Fruit fly (Drosophila melanogaster) whole organism, wandering third instar larva: Measurements from ENCODE around the gene okr.

ENCODE experiments used
- Abd-B ChIP-seq: fragments of >200 bp; optimal IDR thresholded peaks from 2 replicates; lab custom pipeline; 2017; ENCODE audit warnings: missing biosample characterization, missing genetic modification characterization
- CG32264 ChIP-seq: fragments of 200-800 bp; sonication (Bioruptor generic); optimal IDR thresholded peaks from 2 replicates; lab custom pipeline; 2016; ENCODE audit warnings: missing biosample characterization, missing genetic modification characterization
- CG9705 ChIP-seq: fragments of 200-800 bp; sonication (Bioruptor generic); optimal IDR thresholded peaks from 2 replicates; lab custom pipeline; 2018; ENCODE audit warnings: missing biosample characterization, mild to moderate bottlenecking, missing genetic modification characterization
- CrebA ChIP-seq: fragments of 200-800 bp; sonication (Bioruptor generic); optimal IDR thresholded peaks from 2 replicates; lab custom pipeline; 2016; ENCODE audit warnings: missing biosample characterization, mild to moderate bottlenecking, missing genetic modification characterization, borderline replicate concordance
- Dfd ChIP-seq: fragments of >200 bp; optimal IDR thresholded peaks from 2 replicates; lab custom pipeline; 2017; ENCODE audit warnings: missing biosample characterization, missing genetic modification characterization
- Dif ChIP-seq: fragments of 200-275, 200-300 bp; sonication (Bioruptor generic); optimal IDR thresholded peaks from 2 replicates; lab custom pipeline; 2018; ENCODE audit warnings: missing biosample characterization, missing genetic modification characterization; ENCODE audit not compliant: partially characterized antibody
- GATAd ChIP-seq: sonication (Bioruptor generic); optimal IDR thresholded peaks from 2 replicates; lab custom pipeline; 2016; ENCODE audit warnings: missing biosample characterization, missing genetic modification characterization
- Hr78 ChIP-seq: fragments of >200 bp; optimal IDR thresholded peaks from 2 replicates; lab custom pipeline; 2017; ENCODE audit warnings: missing biosample characterization, missing genetic modification characterization
- Jra ChIP-seq: sonication (Bioruptor generic); optimal IDR thresholded peaks from 2 replicates; lab custom pipeline; 2016; ENCODE audit warnings: missing biosample characterization, missing genetic modification characterization
- Mio ChIP-seq: sonication (Bioruptor generic); optimal IDR thresholded peaks from 2 replicates; lab custom pipeline; 2016; ENCODE audit warnings: missing biosample characterization, missing genetic modification characterization
- Myc ChIP-seq: fragments of >200 bp; optimal IDR thresholded peaks from 2 replicates; lab custom pipeline; 2017
- OdsH ChIP-seq: fragments of 200-800 bp; sonication (Bioruptor generic); optimal IDR thresholded peaks from 2 replicates; lab custom pipeline; 2016; ENCODE audit warnings: missing biosample characterization, mild to moderate bottlenecking, missing genetic modification characterization
- Rel ChIP-seq, 2 experiments: fragments of 200-800 bp; sonication (Bioruptor generic) in 1 of 2; optimal IDR thresholded peaks; 2 replicates in 1 of 2; 3 replicates in 1 of 2; lab custom pipeline; 2016 to 2019; ENCODE audit warnings: mild to moderate bottlenecking in 2 of 2, missing biosample characterization in 2 of 2, missing genetic modification characterization in 2 of 2, moderate library complexity in 1 of 2
- Sp1 ChIP-seq: fragments of 200-800 bp; sonication (Bioruptor generic); optimal IDR thresholded peaks from 3 replicates; lab custom pipeline; 2019; ENCODE audit warnings: missing biosample characterization, mild to moderate bottlenecking, missing genetic modification characterization, moderate library complexity
- Vsx2 ChIP-seq: fragments of 200-300, 225-300 bp; sonication (Bioruptor generic); optimal IDR thresholded peaks from 2 replicates; lab custom pipeline; 2018; ENCODE audit warnings: missing biosample characterization, missing genetic modification characterization; ENCODE audit not compliant: partially characterized antibody
- br ChIP-seq: fragments of 200-800 bp; sonication (Bioruptor generic); optimal IDR thresholded peaks from 2 replicates; lab custom pipeline; 2016; ENCODE audit warnings: missing biosample characterization, missing genetic modification characterization
- brk ChIP-seq: fragments of 200-800 bp; sonication (Bioruptor generic); optimal IDR thresholded peaks from 2 replicates; lab custom pipeline; 2016; ENCODE audit warnings: missing biosample characterization, mild to moderate bottlenecking, missing genetic modification characterization
- dl ChIP-seq, 2 experiments: fragments of 175-275, 200-275 bp in 1 of 2; fragments of 200-275 bp in 1 of 2; sonication (Bioruptor generic); optimal IDR thresholded peaks; lab custom pipeline; 2018; ENCODE audit warnings: mild to moderate bottlenecking in 2 of 2, missing biosample characterization in 2 of 2, missing genetic modification characterization in 2 of 2, moderate library complexity in 2 of 2; ENCODE audit not compliant: partially characterized antibody in 2 of 2, insufficient read depth in 1 of 2
- dmrt93B ChIP-seq: fragments of 200-800 bp; sonication (Bioruptor generic); optimal IDR thresholded peaks from 2 replicates; lab custom pipeline; 2018; ENCODE audit warnings: missing biosample characterization, mild to moderate bottlenecking, missing genetic modification characterization
- dsf ChIP-seq: sonication (Bioruptor generic); optimal IDR thresholded peaks from 2 replicates; lab custom pipeline; 2016; ENCODE audit warnings: missing biosample characterization, missing genetic modification characterization, borderline replicate concordance
- ey ChIP-seq: fragments of 200-800 bp; sonication (Bioruptor generic); optimal IDR thresholded peaks from 2 replicates; lab custom pipeline; 2016; ENCODE audit warnings: missing biosample characterization, missing genetic modification characterization
- foxo ChIP-seq, 2 experiments: fragments of 200-800 bp; sonication (Bioruptor generic); optimal IDR thresholded peaks; 2 replicates in 1 of 2; 3 replicates in 1 of 2; lab custom pipeline; 2016 to 2017; ENCODE audit warnings: missing biosample characterization in 2 of 2, missing genetic modification characterization in 2 of 2
- h ChIP-seq: fragments of 200-800 bp; sonication (Bioruptor generic); optimal IDR thresholded peaks from 3 replicates; lab custom pipeline; 2016; ENCODE audit warnings: missing biosample characterization, mild to moderate bottlenecking, missing genetic modification characterization
- jim ChIP-seq: fragments of 175-275, 200-325 bp; sonication (Bioruptor generic); optimal IDR thresholded peaks from 2 replicates; lab custom pipeline; 2016; ENCODE audit warnings: missing biosample characterization, mild to moderate bottlenecking, missing genetic modification characterization
- rgr ChIP-seq: fragments of 200-800 bp; sonication (Bioruptor generic); optimal IDR thresholded peaks from 3 replicates; lab custom pipeline; 2016; ENCODE audit warnings: missing biosample characterization, mild to moderate bottlenecking, missing genetic modification characterization
- sage ChIP-seq: fragments of 200-800 bp; sonication (Bioruptor generic); optimal IDR thresholded peaks from 2 replicates; lab custom pipeline; 2016; ENCODE audit warnings: missing biosample characterization, mild to moderate bottlenecking, missing genetic modification characterization
- tai ChIP-seq: sonication (Bioruptor generic); optimal IDR thresholded peaks from 2 replicates; lab custom pipeline; 2016; ENCODE audit warnings: missing biosample characterization, missing genetic modification characterization
- usp ChIP-seq: fragments of >200 bp; optimal IDR thresholded peaks from 2 replicates; lab custom pipeline; 2017; ENCODE audit warnings: missing biosample characterization, missing genetic modification characterization
- woc ChIP-seq: sonication (Bioruptor generic); optimal IDR thresholded peaks from 2 replicates; lab custom pipeline; 2016; ENCODE audit warnings: missing biosample characterization, mild to moderate bottlenecking, missing genetic modification characterization

okr gene

DNA sequence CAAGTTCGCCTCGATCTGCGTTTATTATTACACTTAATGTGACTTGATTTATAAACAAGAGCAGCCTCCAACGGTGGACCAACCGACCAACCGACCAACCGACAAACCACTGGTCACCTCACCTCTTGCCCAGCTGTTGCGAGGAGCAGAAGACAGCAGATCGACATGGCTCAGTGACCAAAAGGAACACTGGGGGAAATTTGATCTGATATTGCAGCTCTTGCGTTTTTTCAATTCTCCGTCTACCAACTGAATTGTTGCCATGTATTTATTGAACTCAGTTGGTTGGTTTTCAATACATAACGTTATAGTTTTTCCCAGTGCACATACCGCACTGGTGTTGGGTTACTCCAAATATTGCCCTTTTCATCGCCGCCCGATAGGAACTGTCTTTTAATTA, 12.0 kb upstream of the okr start (continued):
- TF ChIP-seq sage (GFP tag; lab: Kevin White, UChicago) (no peak), dsf (GFP tag; lab: Kevin White, UChicago) (no peak), Dif (GFP tag; lab: Kevin White, UChicago) (no peak), Jra (GFP tag; lab: Kevin White, UChicago) (no peak), ey (peak; percentile 22), Hr78 (GFP tag; lab: Kevin White, UChicago) (no peak), usp (GFP tag; lab: Kevin White, UChicago) (no peak), CG9705 (GFP tag; lab: Kevin White, UChicago) (no peak), CrebA (no peak)

DNA sequence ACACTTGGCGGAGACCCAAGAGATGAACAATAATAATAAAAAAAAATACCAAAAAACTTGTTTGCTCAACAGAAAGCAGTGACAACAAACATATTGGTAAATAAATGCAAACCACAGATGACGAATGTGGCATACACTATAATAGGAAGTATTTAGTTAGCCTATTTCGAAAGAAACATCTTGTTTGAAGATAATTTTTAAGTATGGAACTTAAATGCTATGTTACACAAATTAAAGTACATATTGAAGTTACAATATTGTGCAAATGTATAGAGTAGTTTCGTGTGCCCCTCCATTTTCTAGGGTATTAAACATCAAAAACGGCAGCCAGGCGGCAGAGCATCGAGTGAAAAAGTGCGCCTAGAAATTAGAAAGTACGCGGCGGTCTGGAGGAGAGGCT, 10.8 kb upstream of the okr start:
- TF ChIP-seq Jra (GFP tag; lab: Kevin White, UChicago) (no peak), Sp1 (GFP tag; lab: Kevin White, UChicago) (no peak), usp (GFP tag; lab: Kevin White, UChicago) (no peak), Hr78 (GFP tag; lab: Kevin White, UChicago) (no peak), rgr (GFP tag; lab: Kevin White, UChicago) (no peak), CrebA (no peak), woc (GFP tag; lab: Kevin White, UChicago) (no peak), jim (GFP tag; lab: Kevin White, UChicago) (no peak), h (GFP tag; lab: Kevin White, UChicago) (no peak), Abd-B (GFP tag; lab: Kevin White, UChicago) (no peak), Dif (GFP tag; lab: Kevin White, UChicago) (no peak), dmrt93B (GFP tag; lab: Kevin White, UChicago) (no peak), Dfd (GFP tag; lab: Kevin White, UChicago) (no peak), OdsH (GFP tag; lab: Kevin White, UChicago) (no peak), sage (GFP tag; lab: Kevin White, UChicago) (no peak)

DNA sequence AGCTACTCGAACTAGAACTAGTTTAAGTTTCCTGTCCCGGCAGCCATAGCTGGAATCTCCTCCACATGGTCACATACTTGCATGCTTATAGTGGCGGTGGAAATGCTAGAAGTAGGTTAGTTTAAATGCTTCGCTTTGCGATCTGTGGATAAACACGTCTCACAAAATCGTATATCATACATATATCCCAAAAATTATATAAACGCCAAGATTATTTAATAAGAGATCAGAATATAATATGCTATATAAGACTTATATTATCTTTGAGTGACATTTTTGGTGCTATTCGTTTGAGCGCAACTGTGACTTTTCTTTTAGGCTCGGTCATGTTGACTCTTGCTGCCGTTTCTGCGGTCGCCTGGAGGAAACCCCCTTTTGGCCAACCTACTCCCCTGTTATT, 9.4 kb upstream of the okr start:
- TF ChIP-seq Sp1 (GFP tag; lab: Kevin White, UChicago) (no peak), Jra (GFP tag; lab: Kevin White, UChicago) (no peak), sage (GFP tag; lab: Kevin White, UChicago) (no peak), GATAd (GFP tag; lab: Kevin White, UChicago) (no peak), Abd-B (GFP tag; lab: Kevin White, UChicago) (no peak), CG32264 (no peak)

DNA sequence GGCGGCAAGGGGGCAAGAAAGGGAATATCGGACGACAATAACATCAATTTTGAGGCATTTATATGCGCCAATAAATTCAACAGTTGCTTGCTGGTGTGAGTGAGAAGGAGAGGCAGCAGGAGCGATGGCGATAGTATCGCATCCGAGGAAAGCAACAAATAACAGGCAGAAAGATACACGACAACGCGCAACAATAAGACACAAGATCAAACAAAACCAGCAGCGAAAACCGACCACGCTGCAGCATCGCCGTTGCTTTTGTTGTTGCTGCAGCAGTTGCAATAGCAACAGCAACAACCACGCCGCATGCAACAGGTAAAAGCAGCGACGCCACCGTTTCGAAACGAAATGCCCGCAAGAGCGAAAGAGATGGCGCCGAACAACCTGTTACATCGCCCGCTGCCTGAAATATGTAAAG, 8.0 kb upstream of the okr start:
- TF ChIP-seq usp (GFP tag; lab: Kevin White, UChicago): no peak
- no peak for TF ChIP-seq GATAd (GFP tag; lab: Kevin White, UChicago)
- TF ChIP-seq Dfd (GFP tag; lab: Kevin White, UChicago): no peak
- TF ChIP-seq woc (GFP tag; lab: Kevin White, UChicago): no peak
- TF ChIP-seq Abd-B (GFP tag; lab: Kevin White, UChicago): no peak
- TF ChIP-seq Myc (lab: Kevin White, UChicago): no peak
- TF ChIP-seq dl (GFP tag; optimal IDR thresholded peaks at IDR 0.05; lab: Kevin White, UChicago; ENCODE audit: insufficient read depth in 1 of 2, partially characterized antibody in 2 of 2): no peak
- TF ChIP-seq jim (GFP tag; lab: Kevin White, UChicago): no peak
- TF ChIP-seq Mio (GFP tag; lab: Kevin White, UChicago): no peak
- no peak for TF ChIP-seq ey
- TF ChIP-seq tai (GFP tag; lab: Kevin White, UChicago): no peak
- TF ChIP-seq dmrt93B (GFP tag; lab: Kevin White, UChicago): no peak
- no peak for TF ChIP-seq br (GFP tag; lab: Kevin White, UChicago)

DNA sequence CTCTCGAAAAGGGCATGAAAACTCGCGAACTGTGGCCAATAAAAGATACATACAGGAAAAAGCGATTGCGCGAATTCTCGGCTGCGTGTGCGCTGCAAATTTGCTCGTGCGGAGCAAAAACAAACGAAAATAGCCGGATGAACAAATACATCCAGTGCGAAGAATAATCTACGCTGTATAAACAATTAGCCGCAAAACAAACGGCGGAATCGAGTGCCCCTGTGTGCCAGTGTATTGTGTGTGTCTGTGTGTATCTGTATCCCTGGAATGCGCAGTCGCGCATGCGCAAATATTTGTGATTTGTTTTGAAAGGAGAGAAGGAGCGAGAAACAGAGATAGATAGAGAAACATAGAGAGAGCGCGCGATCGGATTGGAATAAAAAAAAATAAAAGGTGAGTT, 7.0 kb upstream of the okr start:
- TF ChIP-seq tai (GFP tag; lab: Kevin White, UChicago): no peak
- no peak for TF ChIP-seq Mio (GFP tag; lab: Kevin White, UChicago)
- no peak for TF ChIP-seq Dif (GFP tag; lab: Kevin White, UChicago)
- no peak for TF ChIP-seq woc (GFP tag; lab: Kevin White, UChicago)

DNA sequence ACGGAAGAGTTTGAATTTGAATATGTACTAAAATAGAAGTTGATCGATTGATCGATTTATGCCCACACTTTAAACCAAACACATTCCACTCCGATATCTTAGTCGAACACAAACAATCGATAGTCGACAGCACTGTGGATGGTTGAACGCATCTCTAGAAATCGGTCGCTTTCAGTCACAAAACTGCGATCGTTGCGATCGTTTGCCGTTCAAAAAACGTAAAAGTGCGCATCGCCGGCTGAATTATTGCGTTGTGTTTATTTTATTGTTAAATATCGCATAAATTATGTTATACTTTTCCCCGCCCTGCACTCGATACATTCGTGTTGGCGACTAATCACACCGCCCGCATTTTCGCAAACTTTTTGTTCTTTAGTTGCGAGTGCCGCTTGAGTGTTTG, 6.6 kb upstream of the okr start, which contains the start of gene Ccdc85:
Ccdc85 (plus strand) TSS at position 174 of the 400 bp plus-strand sequence.
- TF ChIP-seq Myc (lab: Kevin White, UChicago): peak; percentile 40
- peak in 1 of 2 experiments; percentile 50 for TF ChIP-seq foxo (GFP tag; optimal IDR thresholded peaks at IDR 0.05; lab: Kevin White, UChicago)
- TF ChIP-seq dl (GFP tag; optimal IDR thresholded peaks at IDR 0.05; lab: Kevin White, UChicago; ENCODE audit: insufficient read depth in 1 of 2, partially characterized antibody in 2 of 2): peak in 1 of 2 experiments; percentile 3
- TF ChIP-seq Vsx2: peak; percentile 60
- no peak for TF ChIP-seq jim (GFP tag; lab: Kevin White, UChicago)
- TF ChIP-seq Rel (GFP tag; optimal IDR thresholded peaks at IDR 0.05; lab: Kevin White, UChicago): no peak
- TF ChIP-seq Rel (tag; optimal IDR thresholded peaks at IDR 0.05; lab: Kevin White, UChicago): peak; percentile 39
- peak; percentile 75 for TF ChIP-seq Dif (GFP tag; lab: Kevin White, UChicago)
- peak; percentile 28 for TF ChIP-seq Jra (GFP tag; lab: Kevin White, UChicago)
- TF ChIP-seq h (GFP tag; lab: Kevin White, UChicago): peak; percentile 6
- TF ChIP-seq brk (GFP tag; lab: Kevin White, UChicago): no peak
